Worm (Caenorhabditis elegans) whole organism, L1 larva: Measurements from ENCODE around the gene grd-7.

Source experiments
- aly-2 ChIP-seq: fragments of 150-350 bp; optimal IDR thresholded peaks from 2 replicates; lab custom pipeline; 2014; ENCODE audit warnings: missing biosample characterization, missing genetic modification characterization
- ama-1 ChIP-seq: fragments of 150-350 bp; optimal IDR thresholded peaks from 2 replicates; lab custom pipeline; 2014
- irx-1 ChIP-seq: sonication (generic microtip); optimal IDR thresholded peaks from 2 replicates; lab custom pipeline; 2016; ENCODE audit warnings: missing genetic modification characterization, missing compliant biosample characterization
- nhr-237 ChIP-seq: fragments of 150-350 bp; optimal IDR thresholded peaks from 2 replicates; lab custom pipeline; 2014; ENCODE audit warnings: missing biosample characterization, missing genetic modification characterization
- nhr-28 ChIP-seq: fragments of 150-350 bp; optimal IDR thresholded peaks from 2 replicates; lab custom pipeline; 2014; ENCODE audit warnings: missing biosample characterization, missing genetic modification characterization
- snpc-4 ChIP-seq: fragments of 150-350 bp; optimal IDR thresholded peaks from 2 replicates; lab custom pipeline; 2014; ENCODE audit warnings: missing biosample characterization, missing genetic modification characterization
- ztf-11 ChIP-seq, 2 experiments: sonication (generic microtip); optimal IDR thresholded peaks; 2 replicates each; lab custom pipeline; 2016 to 2017; ENCODE audit warnings: missing genetic modification characterization in 2 of 2, missing biosample characterization in 1 of 2, missing compliant biosample characterization in 1 of 2

DNA sequence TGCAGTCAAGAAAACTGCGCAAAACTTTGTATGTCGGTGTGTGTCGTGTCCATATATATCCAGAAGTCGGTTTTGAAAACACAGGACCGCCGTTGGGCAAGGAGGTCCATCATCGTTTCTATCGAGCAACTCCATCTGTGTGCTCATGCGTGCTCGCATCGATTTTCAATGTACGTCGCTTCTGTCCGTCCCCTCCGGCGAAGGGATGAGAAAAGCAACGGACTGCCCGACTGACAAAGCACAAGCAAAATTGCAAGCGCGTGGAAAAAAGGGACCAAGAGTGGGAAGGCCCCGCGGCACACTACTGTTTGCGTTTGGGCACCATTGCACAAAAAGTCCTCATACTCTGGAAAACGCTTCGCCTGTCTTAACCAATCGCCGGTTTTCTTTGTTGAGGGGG lies 46.9 kb downstream of the grd-7 start:
- TF ChIP-seq snpc-4 (tag; lab: Kevin White, UChicago) (no peak), irx-1 (tag; lab: Kevin White, UChicago) (no peak), nhr-237 (tag; lab: Kevin White, UChicago) (no peak), ama-1 (lab: Kevin White, UChicago) (no peak), ztf-11 (tag; optimal IDR thresholded peaks at IDR 0.05; lab: Kevin White, UChicago) (no peak), nhr-28 (tag; lab: Kevin White, UChicago) (no peak), aly-2 (no peak)
